Worm (Caenorhabditis elegans): ENCODE results near the gene rps-12.

DNA sequence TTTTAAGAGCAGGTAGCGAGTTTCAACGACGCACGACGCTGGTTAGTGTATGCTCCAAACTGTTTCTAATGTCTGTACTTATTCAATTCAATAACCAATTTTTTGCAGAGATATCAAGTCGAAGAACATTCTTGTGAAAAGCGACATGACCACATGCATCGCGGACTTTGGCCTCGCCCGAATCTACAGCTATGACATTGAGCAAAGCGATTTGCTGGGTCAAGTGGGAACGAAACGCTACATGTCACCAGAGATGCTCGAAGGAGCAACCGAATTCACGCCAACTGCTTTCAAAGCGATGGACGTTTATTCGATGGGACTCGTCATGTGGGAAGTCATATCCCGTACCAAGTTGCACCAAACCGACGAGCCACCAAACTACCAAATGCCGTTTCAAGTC is 48.7 kb upstream of the rps-12 start:
- TF ChIP-seq dao-5 (tag; optimal IDR thresholded peaks at IDR 0.05), result no peak
- TF ChIP-seq him-1 (tag; optimal IDR thresholded peaks at IDR 0.05), result no peak
- no peak for TF ChIP-seq W03F9.2 (tag; optimal IDR thresholded peaks at IDR 0.05)
